Worm (Caenorhabditis elegans) whole organism, mixed stage, embryonic: Measurements from ENCODE around the gene W01C8.1.
A peak's percentile ranks its signal among the peaks of the same experiment; 100 is the strongest.

ENCODE experiments used
- M03D4.4 ChIP-seq: sonication (generic microtip); optimal IDR thresholded peaks from 2 replicates; lab custom pipeline; 2017; ENCODE audit warnings: mild to moderate bottlenecking, missing genetic modification characterization, missing compliant biosample characterization
- bed-3 ChIP-seq: fragments of 200-800 bp; sonication (Bioruptor generic); optimal IDR thresholded peaks from 3 replicates; lab custom pipeline; 2018; ENCODE audit warnings: mild to moderate bottlenecking, missing genetic modification characterization, moderate library complexity, missing compliant biosample characterization
- blmp-1 ChIP-seq: fragments of 150-350 bp; optimal IDR thresholded peaks from 2 replicates; lab custom pipeline; 2014; ENCODE audit warnings: missing biosample characterization, missing genetic modification characterization
- ceh-39 ChIP-seq: fragments of 150-350 bp; optimal IDR thresholded peaks from 2 replicates; lab custom pipeline; 2014; ENCODE audit warnings: missing biosample characterization, missing genetic modification characterization
- ceh-43 ChIP-seq: fragments of 200-800 bp; sonication (Bioruptor generic); optimal IDR thresholded peaks from 2 replicates; lab custom pipeline; 2018; ENCODE audit warnings: mild to moderate bottlenecking, missing genetic modification characterization, moderate library complexity, missing compliant biosample characterization
- ceh-83 ChIP-seq: fragments of 200-800 bp; sonication (Bioruptor generic); optimal IDR thresholded peaks from 2 replicates; lab custom pipeline; 2018; ENCODE audit warnings: mild to moderate bottlenecking, missing genetic modification characterization, missing compliant biosample characterization
- ces-1 ChIP-seq: fragments of 150-350 bp; optimal IDR thresholded peaks from 2 replicates; lab custom pipeline; 2014; ENCODE audit warnings: missing biosample characterization, missing genetic modification reagents, missing genetic modification characterization
- cnd-1 ChIP-seq: fragments of 200-800 bp; sonication (Bioruptor generic); optimal IDR thresholded peaks from 2 replicates; lab custom pipeline; 2018; ENCODE audit warnings: mild to moderate bottlenecking, missing genetic modification characterization, missing compliant biosample characterization
- drap-1 ChIP-seq: fragments of 200-800 bp; sonication (Bioruptor generic); optimal IDR thresholded peaks from 3 replicates; lab custom pipeline; 2018; ENCODE audit warnings: mild to moderate bottlenecking, missing genetic modification characterization, missing compliant biosample characterization
- elt-1 ChIP-seq: sonication (generic microtip); optimal IDR thresholded peaks from 2 replicates; lab custom pipeline; 2017; ENCODE audit warnings: missing genetic modification characterization, mild to moderate bottlenecking, missing compliant biosample characterization, antibody characterized with exemption, moderate library complexity, borderline replicate concordance; ENCODE audit not compliant: insufficient read depth
- elt-3 ChIP-seq: fragments of 150-350 bp; optimal IDR thresholded peaks from 2 replicates; lab custom pipeline; 2014; ENCODE audit warnings: missing biosample characterization, missing genetic modification characterization
- flh-1 ChIP-seq: fragments of 200-800 bp; sonication (Bioruptor generic); optimal IDR thresholded peaks from 2 replicates; lab custom pipeline; 2018; ENCODE audit warnings: mild to moderate bottlenecking, missing genetic modification characterization, moderate library complexity, missing compliant biosample characterization
- ham-2 ChIP-seq: fragments of 200-800 bp; sonication (Bioruptor generic); optimal IDR thresholded peaks from 2 replicates; lab custom pipeline; 2018; ENCODE audit warnings: mild to moderate bottlenecking, missing genetic modification characterization, missing compliant biosample characterization
- hlh-1 ChIP-seq: fragments of 150-350 bp; optimal IDR thresholded peaks from 2 replicates; lab custom pipeline; 2014; ENCODE audit warnings: missing biosample characterization, missing genetic modification reagents, missing genetic modification characterization
- lin-13 ChIP-seq: fragments of 150-350 bp; optimal IDR thresholded peaks from 2 replicates; lab custom pipeline; 2014; ENCODE audit warnings: missing biosample characterization, missing genetic modification characterization
- lin-32 ChIP-seq: fragments of 200-800 bp; sonication (Bioruptor generic); optimal IDR thresholded peaks from 2 replicates; lab custom pipeline; 2018; ENCODE audit warnings: mild to moderate bottlenecking, missing genetic modification characterization, missing compliant biosample characterization
- lsy-2 ChIP-seq: fragments of 150-350 bp; optimal IDR thresholded peaks from 2 replicates; lab custom pipeline; 2014; ENCODE audit warnings: missing biosample characterization, missing genetic modification characterization
- mab-5 ChIP-seq: fragments of 150-350 bp; optimal IDR thresholded peaks from 2 replicates; lab custom pipeline; 2014; ENCODE audit warnings: missing biosample characterization, missing genetic modification characterization
- mep-1 ChIP-seq: fragments of 150-350 bp; optimal IDR thresholded peaks from 2 replicates; lab custom pipeline; 2017; ENCODE audit warnings: missing biosample characterization, missing genetic modification reagents, missing genetic modification characterization, inconsistent platforms
- mls-2 ChIP-seq: sonication (generic microtip); optimal IDR thresholded peaks from 2 replicates; lab custom pipeline; 2016; ENCODE audit warnings: mild to moderate bottlenecking, missing genetic modification characterization, moderate library complexity, missing compliant biosample characterization
- nhr-2 ChIP-seq: fragments of 150-350 bp; optimal IDR thresholded peaks from 2 replicates; lab custom pipeline; 2014; ENCODE audit warnings: missing biosample characterization, missing genetic modification characterization
- nhr-237 ChIP-seq: fragments of 150-350 bp; optimal IDR thresholded peaks from 2 replicates; lab custom pipeline; 2014; ENCODE audit warnings: missing biosample characterization, missing genetic modification characterization
- nhr-28 ChIP-seq: fragments of 150-350 bp; optimal IDR thresholded peaks from 2 replicates; lab custom pipeline; 2014; ENCODE audit warnings: missing biosample characterization, missing genetic modification characterization
- nhr-76 ChIP-seq: sonication (generic microtip); optimal IDR thresholded peaks from 2 replicates; lab custom pipeline; 2017; ENCODE audit warnings: missing biosample characterization, missing genetic modification characterization
- pha-4 ChIP-seq: fragments of 150-350 bp; optimal IDR thresholded peaks from 2 replicates; lab custom pipeline; 2018; ENCODE audit warnings: missing biosample characterization, missing genetic modification reagents, missing genetic modification characterization
- sem-2 ChIP-seq: fragments of 200-800 bp; sonication (Bioruptor generic); optimal IDR thresholded peaks from 2 replicates; lab custom pipeline; 2018; ENCODE audit warnings: mild to moderate bottlenecking, missing genetic modification characterization, missing compliant biosample characterization
- snpc-4 ChIP-seq: fragments of 150-350 bp; optimal IDR thresholded peaks from 2 replicates; lab custom pipeline; 2014; ENCODE audit warnings: missing biosample characterization, missing genetic modification characterization
- sptf-1 ChIP-seq: sonication (generic microtip); optimal IDR thresholded peaks from 2 replicates; lab custom pipeline; 2017; ENCODE audit warnings: mild to moderate bottlenecking, missing genetic modification characterization, moderate library complexity, missing compliant biosample characterization
- tbx-8 ChIP-seq: fragments of 200-800 bp; sonication (Bioruptor generic); optimal IDR thresholded peaks from 2 replicates; lab custom pipeline; 2018; ENCODE audit warnings: mild to moderate bottlenecking, missing genetic modification characterization, moderate library complexity, missing compliant biosample characterization
- unc-120 ChIP-seq: sonication (generic microtip); optimal IDR thresholded peaks from 2 replicates; lab custom pipeline; 2017; ENCODE audit warnings: missing genetic modification characterization, missing compliant biosample characterization; ENCODE audit not compliant: poor library complexity, severe bottlenecking
- unc-39 ChIP-seq: fragments of 150-350 bp; optimal IDR thresholded peaks from 2 replicates; lab custom pipeline; 2014; ENCODE audit warnings: missing biosample characterization, missing genetic modification characterization
- unc-62 ChIP-seq: fragments of 150-350 bp; optimal IDR thresholded peaks from 2 replicates; lab custom pipeline; 2014; ENCODE audit warnings: missing biosample characterization, missing genetic modification reagents, missing genetic modification characterization
- zip-8 ChIP-seq: fragments of 150-350 bp; optimal IDR thresholded peaks from 2 replicates; lab custom pipeline; 2014; ENCODE audit warnings: missing biosample characterization, missing genetic modification characterization
- ztf-11 ChIP-seq: fragments of 150-350 bp; optimal IDR thresholded peaks from 2 replicates; lab custom pipeline; 2014; ENCODE audit warnings: missing biosample characterization, missing genetic modification characterization

W01C8.1 gene

ce11 chrX:5699555-5699954, 7.4 kb downstream of the W01C8.1 start:
- TF ChIP-seq unc-39 (tag; lab: Kevin White, UChicago): no peak
- peak; percentile 32 for TF ChIP-seq ces-1
- no peak for TF ChIP-seq sptf-1
- TF ChIP-seq ham-2 (GFP tag; lab: Kevin White, UChicago): peak; percentile 21
- peak; percentile 30 for TF ChIP-seq nhr-2 (tag; lab: Kevin White, UChicago)
- no peak for TF ChIP-seq nhr-237
- TF ChIP-seq elt-1: no peak

ce11 chrX:5707809-5708208, 15.6 kb downstream of the W01C8.1 start:
- TF ChIP-seq nhr-2 (tag; lab: Kevin White, UChicago) (no peak), unc-62 (GFP tag; lab: Kevin White, UChicago) (peak; percentile 22), elt-3 (no peak), ceh-83 (GFP tag; lab: Kevin White, UChicago) (peak; percentile 95), unc-120 (tag; lab: Kevin White, UChicago) (peak; percentile 89), lsy-2 (no peak), ztf-11 (peak; percentile 66), sptf-1 (peak; percentile 96), nhr-28 (tag; lab: Kevin White, UChicago) (peak; percentile 73), flh-1 (GFP tag; lab: Kevin White, UChicago) (peak; percentile 82), tbx-8 (GFP tag; lab: Kevin White, UChicago) (peak; percentile 75), bed-3 (GFP tag; lab: Kevin White, UChicago) (peak; percentile 83), ceh-39 (tag; lab: Kevin White, UChicago) (no peak), cnd-1 (tag; lab: Kevin White, UChicago) (peak; percentile 94), drap-1 (GFP tag; lab: Kevin White, UChicago) (peak; percentile 93), mep-1 (peak; percentile 39), blmp-1 (tag; lab: Kevin White, UChicago) (no peak), M03D4.4 (peak; percentile 95), unc-39 (tag; lab: Kevin White, UChicago) (no peak), nhr-76 (tag; lab: Kevin White, UChicago) (no peak), elt-1 (no peak), snpc-4 (no peak), zip-8 (no peak), lin-32 (peak; percentile 87), ham-2 (GFP tag; lab: Kevin White, UChicago) (peak; percentile 93), ces-1 (peak; percentile 26), lin-13 (peak; percentile 30), mls-2 (tag; lab: Kevin White, UChicago) (peak; percentile 96), sem-2 (GFP tag; lab: Kevin White, UChicago) (peak; percentile 87), ceh-43 (GFP tag; lab: Kevin White, UChicago) (peak; percentile 87), pha-4 (no peak), mab-5 (tag; lab: Kevin White, UChicago) (no peak), hlh-1 (peak; percentile 23)

ce11 chrX:5709205-5709604, 17.0 kb downstream of the W01C8.1 start:
- no peak for TF ChIP-seq mab-5 (tag; lab: Kevin White, UChicago)
- TF ChIP-seq ztf-11: no peak
- no peak for TF ChIP-seq tbx-8 (GFP tag; lab: Kevin White, UChicago)
- no peak for TF ChIP-seq elt-3
- no peak for TF ChIP-seq cnd-1 (tag; lab: Kevin White, UChicago)
- TF ChIP-seq, all 35 proteins: peak for 0

- TF ChIP-seq nhr-76 (tag; lab: Kevin White, UChicago) (no peak), tbx-8 (GFP tag; lab: Kevin White, UChicago) (no peak), nhr-2 (tag; lab: Kevin White, UChicago) (no peak), hlh-1 (no peak), lsy-2 (no peak), ces-1 (no peak), elt-3 (no peak), M03D4.4 (no peak), lin-32 (no peak), nhr-237 (no peak), sem-2 (GFP tag; lab: Kevin White, UChicago) (no peak), lin-13 (no peak), zip-8 (no peak), mab-5 (tag; lab: Kevin White, UChicago) (no peak)
These were observed 18.4 kb downstream of the W01C8.1 start, which contains the start of gene cat-1 for ce11 chrX:5710637-5711036. Gene cat-1 (minus strand): TSS chrX:5710737.
